Worm (Caenorhabditis elegans): ENCODE measurements around the gene F38B7.10.
A peak's percentile ranks its signal among the peaks of the same experiment; 100 is the strongest.

F38B7.10 gene

DNA sequence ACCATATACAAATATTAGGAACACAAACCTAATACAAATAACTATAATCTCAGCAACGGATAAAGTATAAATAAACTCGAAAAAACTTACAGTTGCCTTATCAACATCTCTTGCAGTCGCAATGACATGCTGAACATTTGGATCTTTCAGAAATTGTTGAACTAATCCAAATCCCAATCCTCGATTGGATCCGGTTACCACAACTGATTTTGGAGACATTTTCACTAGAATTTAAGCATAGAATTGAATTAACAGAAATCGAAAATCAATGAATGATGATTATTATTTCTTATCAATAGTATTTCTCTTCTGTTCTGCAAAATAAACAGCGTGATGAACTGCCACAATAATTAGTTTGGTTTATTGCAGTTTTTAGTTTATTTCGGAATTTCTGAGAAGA is 25.1 kb upstream of the F38B7.10 start, which contains the start of the genes C55A6.11 and C55A6.7:
TSS of gene C55A6.11 (plus strand) at position 301 of the 400 bp plus-strand sequence.
TSS of gene C55A6.7 (minus strand) at position 316 of the 400 bp plus-strand sequence.
- TF ChIP-seq ama-1 (optimal IDR thresholded peaks at IDR 0.05): no peak
- no peak for TF ChIP-seq hmbx-1 (tag; optimal IDR thresholded peaks at IDR 0.05)
- no peak for TF ChIP-seq hmg-4 (GFP tag; optimal IDR thresholded peaks at IDR 0.05)
- TF ChIP-seq tbx-11 (GFP tag; IDR thresholded peaks at IDR 0.05): no peak
- TF ChIP-seq F13C5.2 (tag; optimal IDR thresholded peaks at IDR 0.05): no peak
- TF ChIP-seq tra-4 (tag; optimal IDR thresholded peaks at IDR 0.05): no peak
- TF ChIP-seq tbx-37 (GFP tag; conservative IDR thresholded peaks at IDR 0.05): no peak
- no peak for TF ChIP-seq flt-1 (GFP tag; IDR thresholded peaks at IDR 0.05)
- TF ChIP-seq ceh-36 (tag; optimal IDR thresholded peaks at IDR 0.05): no peak

DNA sequence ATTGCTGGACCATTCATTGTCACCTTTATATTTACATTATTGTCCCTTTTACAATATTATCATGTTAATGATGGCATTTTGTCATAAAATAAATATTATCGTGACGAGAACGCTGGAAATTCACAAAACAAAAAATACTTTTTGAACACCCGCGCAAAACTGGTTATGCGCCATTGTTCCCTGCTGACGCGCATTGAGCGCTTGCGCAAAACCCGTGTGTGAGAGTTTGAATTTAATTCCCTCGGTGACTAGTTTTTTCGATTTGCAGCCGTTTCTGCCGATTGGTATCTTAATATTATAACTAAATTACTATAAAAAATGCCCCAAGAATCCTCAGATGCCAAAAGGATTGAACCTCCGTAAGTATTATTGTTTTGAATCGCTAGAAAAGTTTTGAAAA is 23.9 kb upstream of the F38B7.10 start, which contains the start of gene pafo-1:
TSS of gene pafo-1 (plus strand) at position 256 of the 400 bp plus-strand sequence.
- TF ChIP-seq hmg-4 (GFP tag; optimal IDR thresholded peaks at IDR 0.05) (peak; percentile 27), ama-1 (optimal IDR thresholded peaks at IDR 0.05) (no peak), ets-7 (tag; optimal IDR thresholded peaks at IDR 0.05) (no peak), ceh-36 (tag; optimal IDR thresholded peaks at IDR 0.05) (peak; percentile 40), F13C5.2 (tag; optimal IDR thresholded peaks at IDR 0.05) (peak; percentile 83), sea-1 (GFP tag; conservative IDR thresholded peaks at IDR 0.05) (0 out of 2 replicates have a peak, but pooled peaks have one; percentile 23), flt-1 (GFP tag; IDR thresholded peaks at IDR 0.05) (0 out of 2 replicates have a peak, but pooled peaks have one; percentile 23), tbx-37 (GFP tag; conservative IDR thresholded peaks at IDR 0.05) (peak; percentile 61)

DNA sequence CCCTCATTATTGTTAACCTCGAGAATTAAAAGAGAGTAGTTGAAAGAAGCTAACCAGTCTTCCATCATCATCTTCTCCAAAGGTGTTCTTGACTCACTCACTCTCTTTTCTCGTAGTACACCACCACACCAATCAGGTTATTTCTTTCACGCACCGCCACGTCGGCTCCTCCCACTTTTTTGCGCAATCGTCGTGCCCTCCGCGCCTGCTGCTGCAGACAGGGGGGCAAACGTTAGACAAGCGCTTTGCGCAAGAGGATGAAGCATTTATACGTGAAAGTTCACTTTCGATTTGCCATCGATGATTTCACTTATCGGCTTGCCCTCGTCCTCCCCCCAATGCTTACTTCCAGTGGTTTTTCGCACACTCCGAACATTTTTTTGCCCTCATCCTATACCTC is 20.0 kb upstream of the F38B7.10 start:
- TF ChIP-seq tra-4 (tag; optimal IDR thresholded peaks at IDR 0.05): no peak
- no peak for TF ChIP-seq ceh-13 (GFP tag; optimal IDR thresholded peaks at IDR 0.05)
- no peak for TF ChIP-seq tbx-11 (GFP tag; IDR thresholded peaks at IDR 0.05)
- TF ChIP-seq hmbx-1 (tag; optimal IDR thresholded peaks at IDR 0.05): no peak
- no peak for TF ChIP-seq hmg-4 (GFP tag; optimal IDR thresholded peaks at IDR 0.05)

DNA sequence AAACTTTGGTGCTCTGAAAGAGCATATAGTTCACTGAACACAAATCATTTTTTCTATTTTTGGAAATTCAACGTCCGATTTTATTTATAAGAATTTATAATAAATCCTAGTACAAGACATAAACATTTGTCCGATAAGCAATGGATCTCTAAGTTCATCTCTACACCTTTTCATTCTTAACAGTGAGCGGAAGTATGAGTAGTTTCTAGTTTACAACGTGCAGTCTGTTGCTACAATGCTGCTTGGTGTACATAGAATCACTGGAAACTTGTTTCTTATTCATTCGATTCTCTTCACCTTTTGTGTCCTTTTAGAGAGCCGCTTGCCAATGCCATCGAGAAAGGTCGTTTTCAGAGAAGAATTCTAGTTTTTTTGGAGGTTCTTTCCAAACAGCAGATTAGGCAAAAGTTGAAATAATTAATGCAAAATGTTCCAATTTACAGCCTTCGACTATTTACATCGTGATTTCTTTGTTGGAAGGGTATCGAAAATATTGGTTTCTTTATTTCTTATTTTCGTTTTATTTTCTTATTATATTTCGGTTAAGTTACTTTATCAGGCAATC is 18.3 kb upstream of the F38B7.10 start:
- no peak for TF ChIP-seq tbx-37 (GFP tag; conservative IDR thresholded peaks at IDR 0.05)
- no peak for TF ChIP-seq sea-1 (GFP tag; conservative IDR thresholded peaks at IDR 0.05)
- TF ChIP-seq B0310.2 (tag; optimal IDR thresholded peaks at IDR 0.05): no peak
- no peak for TF ChIP-seq hnd-1 (tag; optimal IDR thresholded peaks at IDR 0.05)
- TF ChIP-seq hmbx-1 (tag; optimal IDR thresholded peaks at IDR 0.05): no peak
- no peak for TF ChIP-seq scrt-1 (GFP tag; IDR thresholded peaks at IDR 0.05)
- TF ChIP-seq tra-4 (tag; optimal IDR thresholded peaks at IDR 0.05): no peak
- no peak for TF ChIP-seq F13C5.2 (tag; optimal IDR thresholded peaks at IDR 0.05)

DNA sequence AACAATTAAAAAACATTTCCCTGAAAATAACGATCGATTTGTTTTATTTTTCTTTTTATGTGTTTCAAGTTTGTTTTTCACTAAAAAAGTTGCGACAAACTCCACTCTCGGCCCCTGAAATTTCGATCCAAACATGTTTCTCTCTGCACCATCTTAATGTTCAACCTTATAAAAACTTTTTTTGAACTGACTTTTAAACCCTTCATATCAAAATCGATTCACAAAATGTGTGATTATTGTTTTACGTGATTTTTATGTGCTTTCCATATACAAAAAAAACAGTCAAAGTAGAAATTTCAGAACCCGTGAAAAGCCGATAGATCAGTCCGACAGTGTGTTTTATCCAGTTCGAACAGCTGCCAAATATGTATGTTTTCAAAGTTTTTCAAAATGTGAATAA is 17.8 kb upstream of the F38B7.10 start, which contains the start of gene ccch-1:
TSS of gene ccch-1 (plus strand) at position 301 of the 400 bp plus-strand sequence.
- TF ChIP-seq B0310.2 (tag; optimal IDR thresholded peaks at IDR 0.05): no peak
- no peak for TF ChIP-seq hmg-4 (GFP tag; optimal IDR thresholded peaks at IDR 0.05)
- no peak for TF ChIP-seq pes-1 (GFP tag; IDR thresholded peaks at IDR 0.05)
- no peak for TF ChIP-seq flt-1 (GFP tag; IDR thresholded peaks at IDR 0.05)
- TF ChIP-seq tra-4 (tag; optimal IDR thresholded peaks at IDR 0.05): no peak
- no peak for TF ChIP-seq ceh-13 (GFP tag; optimal IDR thresholded peaks at IDR 0.05)
- TF ChIP-seq F13C5.2 (tag; optimal IDR thresholded peaks at IDR 0.05): no peak
- no peak for TF ChIP-seq tbx-37 (GFP tag; conservative IDR thresholded peaks at IDR 0.05)
- no peak for TF ChIP-seq ceh-36 (tag; optimal IDR thresholded peaks at IDR 0.05)
- TF ChIP-seq hmbx-1 (tag; optimal IDR thresholded peaks at IDR 0.05): no peak
- no peak for TF ChIP-seq hnd-1 (tag; optimal IDR thresholded peaks at IDR 0.05)
- TF ChIP-seq sea-1 (GFP tag; conservative IDR thresholded peaks at IDR 0.05): no peak
- TF ChIP-seq aly-1 (tag; optimal IDR thresholded peaks at IDR 0.05): no peak
- no peak for TF ChIP-seq ama-1 (optimal IDR thresholded peaks at IDR 0.05)
- no peak for TF ChIP-seq ets-7 (tag; optimal IDR thresholded peaks at IDR 0.05)

DNA sequence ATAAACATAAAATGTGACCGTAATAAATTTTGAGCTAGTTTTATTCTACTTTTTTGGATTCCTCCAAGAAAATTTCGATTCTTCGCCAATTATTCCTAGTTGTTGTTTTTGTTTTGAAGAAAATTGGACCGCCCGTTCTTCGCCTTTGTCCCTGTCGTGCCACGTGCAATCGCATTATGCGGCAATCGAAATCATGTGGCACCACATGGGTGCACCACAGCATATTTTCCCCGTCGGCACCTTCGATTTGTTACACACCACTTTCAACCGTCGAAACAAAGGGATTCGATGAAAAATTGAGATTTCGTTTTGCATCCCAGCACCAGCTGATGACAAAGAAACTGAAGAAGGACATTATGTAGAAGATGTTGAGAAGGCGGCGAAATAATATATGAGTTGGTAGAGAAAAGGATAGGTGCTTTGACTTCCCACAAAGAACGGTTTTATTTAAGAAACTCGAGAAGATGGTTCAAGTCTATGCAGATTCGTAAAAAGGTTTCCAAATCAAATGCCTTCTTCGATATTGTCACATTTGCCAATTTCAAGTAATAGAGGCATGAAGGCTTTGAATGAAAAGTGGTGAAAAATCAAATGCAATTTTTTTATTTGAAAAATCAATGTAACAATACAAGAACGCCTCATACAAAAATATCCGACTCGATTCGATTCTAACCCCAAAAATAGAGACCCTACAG is 16.5 kb upstream of the F38B7.10 start:
- TF ChIP-seq ets-7 (tag; optimal IDR thresholded peaks at IDR 0.05) (no peak), scrt-1 (GFP tag; IDR thresholded peaks at IDR 0.05) (0 out of 2 replicates have a peak, but pooled peaks have one; percentile 26)

DNA sequence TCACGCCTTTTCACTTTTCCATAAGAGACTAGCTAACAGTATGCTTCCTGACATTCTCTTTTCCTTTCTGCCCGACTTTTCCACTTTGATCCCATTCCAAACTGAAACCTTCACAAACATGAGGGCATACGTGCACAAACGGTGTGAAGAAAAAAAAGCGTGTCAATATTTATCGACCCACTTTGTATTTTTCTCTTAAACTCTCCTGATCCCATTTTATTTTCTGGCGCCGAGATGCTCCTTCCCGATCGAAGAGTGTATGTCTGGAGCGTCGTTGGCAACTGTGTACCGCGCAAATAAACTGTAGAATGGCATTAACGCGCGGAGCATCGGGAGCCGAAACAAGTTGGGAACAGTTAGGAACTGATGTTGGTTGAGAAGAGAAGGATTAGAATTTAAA is 15.8 kb upstream of the F38B7.10 start:
- no peak for TF ChIP-seq hnd-1 (tag; optimal IDR thresholded peaks at IDR 0.05)
- TF ChIP-seq pes-1 (GFP tag; IDR thresholded peaks at IDR 0.05): no peak
- no peak for TF ChIP-seq ceh-36 (tag; optimal IDR thresholded peaks at IDR 0.05)
- no peak for TF ChIP-seq scrt-1 (GFP tag; IDR thresholded peaks at IDR 0.05)
- TF ChIP-seq flt-1 (GFP tag; IDR thresholded peaks at IDR 0.05): no peak
- no peak for TF ChIP-seq tra-4 (tag; optimal IDR thresholded peaks at IDR 0.05)
- TF ChIP-seq tbx-37 (GFP tag; conservative IDR thresholded peaks at IDR 0.05): no peak
- TF ChIP-seq sea-1 (GFP tag; conservative IDR thresholded peaks at IDR 0.05): no peak
- TF ChIP-seq hmbx-1 (tag; optimal IDR thresholded peaks at IDR 0.05): no peak
- TF ChIP-seq ama-1 (optimal IDR thresholded peaks at IDR 0.05): no peak
- no peak for TF ChIP-seq aly-1 (tag; optimal IDR thresholded peaks at IDR 0.05)

DNA sequence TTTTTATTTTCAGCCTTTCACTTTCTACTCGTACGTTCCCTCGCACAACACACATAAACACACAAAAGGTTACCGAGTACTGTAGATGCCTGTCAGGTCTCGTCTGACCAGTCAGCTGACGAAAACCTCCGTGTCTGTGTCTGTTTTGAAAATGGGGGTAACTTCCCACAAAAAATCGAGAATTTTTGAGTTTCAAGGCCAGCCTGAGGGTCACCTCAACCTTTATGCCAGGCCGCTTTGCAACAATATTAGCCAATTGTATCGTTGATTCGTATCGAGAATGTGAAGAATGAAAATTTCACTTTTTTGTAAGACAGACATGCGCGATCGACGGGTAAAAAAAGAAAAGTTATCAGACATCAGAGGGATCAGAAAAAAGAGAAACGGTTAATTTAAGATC is 14.2 kb upstream of the F38B7.10 start:
- TF ChIP-seq ets-7 (tag; optimal IDR thresholded peaks at IDR 0.05) (no peak), hmg-4 (GFP tag; optimal IDR thresholded peaks at IDR 0.05) (no peak), sea-1 (GFP tag; conservative IDR thresholded peaks at IDR 0.05) (no peak), flt-1 (GFP tag; IDR thresholded peaks at IDR 0.05) (no peak), scrt-1 (GFP tag; IDR thresholded peaks at IDR 0.05) (no peak), hnd-1 (tag; optimal IDR thresholded peaks at IDR 0.05) (no peak)

All from whole organism, early embryonic.